Fruit fly (Drosophila melanogaster): ENCODE data around the gene abs.

dm6 chr3R:4256672-4257071 lies 23.8 kb downstream of the abs start, which contains the start of gene Or82a:
- TF ChIP-seq Hnf4 (GFP tag; optimal IDR thresholded peaks at IDR 0.05): no peak
- no peak for TF ChIP-seq tai (GFP tag; optimal IDR thresholded peaks at IDR 0.05)
